Worm (Caenorhabditis elegans) whole organism, young adult: ENCODE data around the gene srx-120.
"Not testable (repeated sequence)": the region's sequence is repeated elsewhere in the genome, so short reads cannot be mapped to it uniquely, and the experiment has no call there.

ENCODE experiments used
- B0019.2 ChIP-seq: fragments of 200-800 bp; sonication (Bioruptor generic); conservative IDR thresholded peaks from 2 replicates; pipeline ENCODE4 v1.3.6; 2022; ENCODE audit warnings: missing genetic modification reagents, missing genetic modification characterization, missing compliant biosample characterization
- B0261.1 ChIP-seq: sonication (generic microtip); optimal IDR thresholded peaks from 2 replicates; lab custom pipeline; 2016; ENCODE audit warnings: mild to moderate bottlenecking, missing genetic modification characterization, moderate library complexity, missing compliant biosample characterization
- B0336.3 ChIP-seq: fragments of 200-800 bp; sonication (Bioruptor generic); IDR thresholded peaks from 2 replicates; pipeline ENCODE4 v1.3.6; 2022; ENCODE audit warnings: missing genetic modification characterization, missing compliant biosample characterization
- C06A6.2 ChIP-seq: fragments of 200-800 bp; sonication (Bioruptor generic); conservative IDR thresholded peaks from 2 replicates; pipeline ENCODE4 v1.3.6; 2022; ENCODE audit warnings: missing genetic modification characterization, missing compliant biosample characterization
- C17E4.6 ChIP-seq: fragments of 200-800 bp; sonication (Bioruptor generic); IDR thresholded peaks from 2 replicates; pipeline ENCODE4 v1.3.6; 2022; ENCODE audit warnings: missing genetic modification reagents, missing genetic modification characterization, missing compliant biosample characterization
- F49E8.2 ChIP-seq: sonication (generic microtip); optimal IDR thresholded peaks from 3 replicates; lab custom pipeline; 2017; ENCODE audit warnings: missing genetic modification characterization, mild to moderate bottlenecking, missing compliant biosample characterization, antibody characterized with exemption, moderate library complexity; ENCODE audit not compliant: insufficient read depth
- F52B5.7 ChIP-seq: sonication (generic microtip); optimal IDR thresholded peaks from 2 replicates; lab custom pipeline; 2016; ENCODE audit warnings: mild to moderate bottlenecking, missing genetic modification characterization, missing compliant biosample characterization
- F57C9.4 ChIP-seq: sonication (generic microtip); optimal IDR thresholded peaks from 2 replicates; lab custom pipeline; 2017; ENCODE audit warnings: mild to moderate bottlenecking, missing genetic modification characterization, missing compliant biosample characterization
- K11D2.4 ChIP-seq: fragments of 200-800 bp; sonication (Bioruptor generic); IDR thresholded peaks from 2 replicates; pipeline ENCODE4 v1.3.6; 2022; ENCODE audit warnings: missing genetic modification reagents, missing genetic modification characterization, missing compliant biosample characterization
- Y53G8AR.9 ChIP-seq: fragments of 200-800 bp; sonication (Bioruptor generic); conservative IDR thresholded peaks from 2 replicates; pipeline ENCODE4 v1.3.6; 2022; ENCODE audit warnings: missing genetic modification reagents, missing genetic modification characterization, missing compliant biosample characterization
- Y56A3A.18 ChIP-seq: fragments of 200-800 bp; sonication (Bioruptor generic); IDR thresholded peaks from 2 replicates; pipeline ENCODE4 v1.3.6; 2022; ENCODE audit warnings: missing genetic modification reagents, missing genetic modification characterization, missing compliant biosample characterization
- Y67H2A.10 ChIP-seq: fragments of 200-800 bp; sonication (Bioruptor generic); conservative IDR thresholded peaks from 2 replicates; pipeline ENCODE4 v1.3.6; 2022; ENCODE audit warnings: missing genetic modification reagents, missing genetic modification characterization, missing compliant biosample characterization
- ZK185.1 ChIP-seq: sonication (generic microtip); optimal IDR thresholded peaks from 2 replicates; lab custom pipeline; 2016; ENCODE audit warnings: mild to moderate bottlenecking, missing genetic modification characterization, missing compliant biosample characterization; ENCODE audit not compliant: poor library complexity, severe bottlenecking
- aptf-2 ChIP-seq: fragments of 200-800 bp; sonication (Bioruptor generic); conservative IDR thresholded peaks from 2 replicates; pipeline ENCODE4 v1.3.6; 2022; ENCODE audit warnings: missing genetic modification reagents, missing genetic modification characterization, missing compliant biosample characterization
- athp-1 ChIP-seq: sonication (generic microtip); optimal IDR thresholded peaks from 2 replicates; lab custom pipeline; 2017; ENCODE audit warnings: mild to moderate bottlenecking, missing genetic modification characterization, missing compliant biosample characterization
- bed-1 ChIP-seq: fragments of 200-800 bp; sonication (Bioruptor generic); IDR thresholded peaks from 2 replicates; pipeline ENCODE4 v1.3.6; 2022; ENCODE audit warnings: missing genetic modification reagents, missing genetic modification characterization, missing compliant biosample characterization
- cebp-2 ChIP-seq: fragments of 200-800 bp; sonication (Bioruptor generic); IDR thresholded peaks from 2 replicates; pipeline ENCODE4 v1.3.6; 2022; ENCODE audit warnings: missing genetic modification characterization, missing compliant biosample characterization
- ceh-79 ChIP-seq: sonication (generic microtip); optimal IDR thresholded peaks from 2 replicates; lab custom pipeline; 2017; ENCODE audit warnings: mild to moderate bottlenecking, missing genetic modification characterization, missing compliant biosample characterization
- die-1 ChIP-seq: sonication (generic microtip); optimal IDR thresholded peaks from 2 replicates; lab custom pipeline; 2016; ENCODE audit warnings: missing genotype, mild to moderate bottlenecking, missing genetic modification characterization, missing compliant biosample characterization
- efl-1 ChIP-seq: fragments of 150-350 bp; optimal IDR thresholded peaks from 2 replicates; lab custom pipeline; 2014; ENCODE audit warnings: missing biosample characterization, missing genetic modification reagents, missing genetic modification characterization
- egl-18 ChIP-seq: fragments of 200-800 bp; sonication (Bioruptor generic); IDR thresholded peaks from 2 replicates; pipeline ENCODE4 v1.3.6; 2022; ENCODE audit warnings: missing genetic modification reagents, missing genetic modification characterization, missing compliant biosample characterization
- ets-4 ChIP-seq: fragments of 200-800 bp; sonication (Bioruptor generic); optimal IDR thresholded peaks from 2 replicates; lab custom pipeline; 2018; ENCODE audit warnings: mild to moderate bottlenecking, missing genetic modification characterization, missing compliant biosample characterization
- fkh-3 ChIP-seq: sonication (generic microtip); optimal IDR thresholded peaks from 2 replicates; lab custom pipeline; 2016; ENCODE audit warnings: mild to moderate bottlenecking, missing genetic modification characterization, missing compliant biosample characterization
- gei-17 ChIP-seq: fragments of 200-800 bp; sonication (Bioruptor generic); optimal IDR thresholded peaks from 2 replicates; lab custom pipeline; 2018; ENCODE audit warnings: mild to moderate bottlenecking, missing genetic modification characterization, missing compliant biosample characterization
- let-526 ChIP-seq: fragments of 200-800 bp; sonication (Bioruptor generic); IDR thresholded peaks from 2 replicates; pipeline ENCODE4 v1.3.6; 2022; ENCODE audit warnings: missing genetic modification reagents, missing genetic modification characterization, missing compliant biosample characterization
- lin-26 ChIP-seq: fragments of 200-800 bp; sonication (Bioruptor generic); IDR thresholded peaks from 2 replicates; pipeline ENCODE4 v1.3.6; 2022; ENCODE audit warnings: missing genetic modification reagents, missing genetic modification characterization, missing compliant biosample characterization
- lin-35 ChIP-seq, 3 experiments: fragments of 150-350 bp in 2 of 3; sonication (generic microtip) in 1 of 3; optimal IDR thresholded peaks; 2 replicates each; lab custom pipeline; 2014 to 2018; ENCODE audit warnings: missing biosample characterization in 3 of 3, missing genetic modification characterization in 3 of 3, missing genetic modification reagents in 3 of 3
- lir-1 ChIP-seq: fragments of 200-800 bp; sonication (Bioruptor generic); conservative IDR thresholded peaks from 2 replicates; pipeline ENCODE4 v1.3.6; 2022; ENCODE audit warnings: missing genetic modification reagents, missing genetic modification characterization, missing compliant biosample characterization
- lsy-27 ChIP-seq: sonication (generic microtip); optimal IDR thresholded peaks from 2 replicates; lab custom pipeline; 2017; ENCODE audit warnings: missing genetic modification characterization, mild to moderate bottlenecking, missing compliant biosample characterization, antibody characterized with exemption, missing genotype, borderline replicate concordance; ENCODE audit not compliant: insufficient read depth
- mcd-1 ChIP-seq: fragments of 200-800 bp; sonication (Bioruptor generic); IDR thresholded peaks from 2 replicates; pipeline ENCODE4 v1.3.6; 2022; ENCODE audit warnings: missing genetic modification reagents, missing genetic modification characterization, missing compliant biosample characterization
- nfya-2 ChIP-seq: fragments of 200-800 bp; sonication (Bioruptor generic); IDR thresholded peaks from 2 replicates; pipeline ENCODE4 v1.3.6; 2022; ENCODE audit warnings: missing genetic modification reagents, missing genetic modification characterization, missing compliant biosample characterization
- nfyb-1 ChIP-seq: fragments of 200-800 bp; sonication (Bioruptor generic); IDR thresholded peaks from 2 replicates; pipeline ENCODE4 v1.3.6; 2022; ENCODE audit warnings: missing genetic modification reagents, missing genetic modification characterization, missing compliant biosample characterization
- nhr-120 ChIP-seq: fragments of 200-800 bp; sonication (Bioruptor generic); IDR thresholded peaks from 2 replicates; pipeline ENCODE4 v1.3.6; 2022; ENCODE audit warnings: missing genetic modification characterization, missing compliant biosample characterization
- rcor-1 ChIP-seq: fragments of 200-800 bp; sonication (Bioruptor generic); IDR thresholded peaks from 2 replicates; pipeline ENCODE4 v1.3.6; 2022; ENCODE audit warnings: missing genetic modification reagents, missing genetic modification characterization, missing compliant biosample characterization
- rpc-1 ChIP-seq, 2 experiments: fragments of 150-350 bp in 1 of 2; sonication (generic microtip) in 1 of 2; optimal IDR thresholded peaks; 2 replicates each; lab custom pipeline; 2014 to 2018; ENCODE audit warnings: missing biosample characterization in 1 of 2, missing genetic modification characterization in 1 of 2, missing genetic modification reagents in 1 of 2, missing genotype in 1 of 2
- sea-2 ChIP-seq: fragments of 200-800 bp; sonication (Bioruptor generic); IDR thresholded peaks from 2 replicates; pipeline ENCODE4 v1.3.6; 2022; ENCODE audit warnings: missing genetic modification characterization, missing compliant biosample characterization
- snpc-1.3 ChIP-seq: sonication (generic microtip); optimal IDR thresholded peaks from 2 replicates; lab custom pipeline; 2017; ENCODE audit warnings: missing genetic modification characterization, mild to moderate bottlenecking, missing compliant biosample characterization, antibody characterized with exemption, moderate library complexity, missing genotype, missing genetic modification reagents; ENCODE audit not compliant: insufficient read depth
- tbp1 ChIP-seq: fragments of 200-800 bp; sonication (Bioruptor generic); optimal IDR thresholded peaks from 2 replicates; lab custom pipeline; 2018; ENCODE audit warnings: mild to moderate bottlenecking, missing genetic modification characterization, missing compliant biosample characterization
- unc-62 ChIP-seq: fragments of 150-350 bp; optimal IDR thresholded peaks from 2 replicates; lab custom pipeline; 2014; ENCODE audit warnings: missing biosample characterization, missing genetic modification reagents, missing genetic modification characterization
- zfh-2 ChIP-seq: fragments of 200-800 bp; sonication (Bioruptor generic); conservative IDR thresholded peaks from 2 replicates; pipeline ENCODE4 v1.3.6; 2022; ENCODE audit warnings: missing genetic modification reagents, missing genetic modification characterization, missing compliant biosample characterization

Gene srx-120

ce11 chrII:12527947-12528346, 3.1 kb upstream of the srx-120 start, which contains the start of gene srx-119:
Gene srx-119, plus strand, starts transcription at chrII:12528247.
- TF ChIP-seq gei-17 (GFP tag; lab: Kevin White, UChicago): no peak
- no peak for TF ChIP-seq lin-26 (GFP tag; lab: Robert Waterston, UW)
- TF ChIP-seq F49E8.2 (tag; lab: Kevin White, UChicago): no peak
- TF ChIP-seq sea-2 (GFP tag; lab: Robert Waterston, UW): no peak

ce11 chrII:12535297-12535803, 4.3 kb downstream of the srx-120 start, which contains the start of gene nimk-1:
Gene nimk-1, plus strand, starts transcription at chrII:12535753.
- no peak for TF ChIP-seq efl-1 (GFP tag; lab: Kevin White, UChicago)
- TF ChIP-seq Y53G8AR.9 (GFP tag; lab: Robert Waterston, UW): no peak
- no peak for TF ChIP-seq athp-1 (tag; lab: Kevin White, UChicago)
- no peak for TF ChIP-seq snpc-1.3
- TF ChIP-seq ceh-79 (tag; lab: Kevin White, UChicago): no peak
- no peak for TF ChIP-seq C06A6.2 (GFP tag; lab: Robert Waterston, UW)
- no peak for TF ChIP-seq lsy-27 (tag; lab: Kevin White, UChicago)
- no peak for TF ChIP-seq nfya-2
- no peak for TF ChIP-seq fkh-3 (tag; lab: Kevin White, UChicago)
- no peak for TF ChIP-seq nfyb-1
- TF ChIP-seq aptf-2: no peak
- TF ChIP-seq K11D2.4 (GFP tag; lab: Robert Waterston, UW): no peak
- TF ChIP-seq B0019.2 (GFP tag; lab: Robert Waterston, UW): no peak
- no peak for TF ChIP-seq unc-62
- no peak for TF ChIP-seq F52B5.7 (tag; lab: Kevin White, UChicago)

ce11 chrII:12536203-12536602, 5.1 kb downstream of the srx-120 start, which contains the start of gene F49C5.3:
Gene F49C5.3, plus strand, starts transcription at chrII:12536503.
- TF ChIP-seq let-526; ZK185.1 (tag; lab: Kevin White, UChicago); egl-18 (GFP tag; lab: Robert Waterston, UW): not testable (repeated sequence)

- no peak for TF ChIP-seq cebp-2
- no peak for TF ChIP-seq lir-1 (GFP tag; lab: Robert Waterston, UW)
- no peak for TF ChIP-seq B0336.3 (GFP tag; lab: Robert Waterston, UW)
- no peak for TF ChIP-seq mcd-1 (GFP tag; lab: Robert Waterston, UW)
- no peak for TF ChIP-seq ets-4 (GFP tag; lab: Kevin White, UChicago)
- TF ChIP-seq bed-1 (GFP tag; lab: Robert Waterston, UW): no peak
- no peak for TF ChIP-seq Y67H2A.10
- peak; percentile 80 for TF ChIP-seq tbp1
- TF ChIP-seq C17E4.6: no peak
- TF ChIP-seq F57C9.4 (tag; lab: Kevin White, UChicago): no peak
- no peak for TF ChIP-seq rcor-1 (GFP tag; lab: Robert Waterston, UW)
- no peak for TF ChIP-seq zfh-2 (GFP tag; lab: Robert Waterston, UW)
- no peak for TF ChIP-seq Y56A3A.18 (GFP tag; lab: Robert Waterston, UW)
- TF ChIP-seq rpc-1 (optimal IDR thresholded peaks at IDR 0.05; lab: Kevin White, UChicago): peak; percentile 46
- TF ChIP-seq rpc-1 (tag; optimal IDR thresholded peaks at IDR 0.05; lab: Kevin White, UChicago): peak; percentile 69
- TF ChIP-seq lin-35 (GFP tag; optimal IDR thresholded peaks at IDR 0.05; lab: Kevin White, UChicago): no peak
- TF ChIP-seq B0261.1 (tag; lab: Kevin White, UChicago): peak; percentile 57
- no peak for TF ChIP-seq nhr-120 (GFP tag; lab: Robert Waterston, UW)
- no peak for TF ChIP-seq die-1 (tag; lab: Kevin White, UChicago)
- no peak for TF ChIP-seq lin-26 (GFP tag; lab: Robert Waterston, UW)
Observed at ce11 chrII:12539395-12539794, 8.3 kb downstream of the srx-120 start.
